Worm (Caenorhabditis elegans) whole organism, L4 larva: ENCODE data around the gene F40F9.3.
A peak's percentile ranks its signal among the peaks of the same experiment; 100 is the strongest.

ENCODE experiments used
- F10B5.3 ChIP-seq: sonication (generic microtip); optimal IDR thresholded peaks from 2 replicates; lab custom pipeline; 2016; ENCODE audit warnings: mild to moderate bottlenecking, missing genetic modification characterization, missing compliant biosample characterization
- F37D6.2 ChIP-seq: sonication (generic microtip); optimal IDR thresholded peaks from 2 replicates; lab custom pipeline; 2016; ENCODE audit warnings: mild to moderate bottlenecking, missing genetic modification characterization, missing compliant biosample characterization
- T20F7.1 ChIP-seq: fragments of 200-800 bp; sonication (Bioruptor generic); optimal IDR thresholded peaks from 2 replicates; lab custom pipeline; 2018; ENCODE audit warnings: mild to moderate bottlenecking, missing genetic modification characterization, missing compliant biosample characterization
- Y5F2A.4 ChIP-seq: fragments of 200-800 bp; sonication (Bioruptor generic); optimal IDR thresholded peaks from 2 replicates; lab custom pipeline; 2018; ENCODE audit warnings: mild to moderate bottlenecking, missing genetic modification characterization, missing compliant biosample characterization
- aha-1 ChIP-seq: fragments of 150-350 bp; peaks from one replicate; lab custom pipeline; 2014; ENCODE audit warnings: missing biosample characterization, missing genetic modification characterization
- ceh-32 ChIP-seq: sonication (generic microtip); optimal IDR thresholded peaks from 2 replicates; lab custom pipeline; 2016; ENCODE audit warnings: mild to moderate bottlenecking, missing genetic modification characterization, missing compliant biosample characterization; ENCODE audit not compliant: poor library complexity
- ceh-44 ChIP-seq: fragments of 200-800 bp; sonication (Bioruptor generic); IDR thresholded peaks from 2 replicates; pipeline ENCODE4 v1.3.6; 2022; ENCODE audit warnings: missing genetic modification reagents, missing genetic modification characterization, missing compliant biosample characterization
- ces-1 ChIP-seq: fragments of 150-350 bp; sonication (generic microtip); optimal IDR thresholded peaks from 4 replicates; lab custom pipeline; 2014; ENCODE audit warnings: missing biosample characterization, missing genetic modification reagents, missing genetic modification characterization
- cey-2 ChIP-seq: sonication (generic microtip); optimal IDR thresholded peaks from 3 replicates; lab custom pipeline; 2017; ENCODE audit warnings: missing genetic modification characterization, mild to moderate bottlenecking, missing compliant biosample characterization, antibody characterized with exemption, borderline replicate concordance; ENCODE audit not compliant: insufficient read depth
- daf-16 ChIP-seq, 3 experiments: sonication (generic microtip); optimal IDR thresholded peaks; 2 replicates each; lab custom pipeline; 2016 to 2017; ENCODE audit warnings: missing genetic modification characterization in 3 of 3, missing genetic modification reagents in 3 of 3, mild to moderate bottlenecking in 2 of 3, missing compliant biosample characterization in 2 of 3, missing biosample characterization in 1 of 3, moderate library complexity in 1 of 3
- daf-19 ChIP-seq: fragments of 200-800 bp; sonication (Bioruptor generic); conservative IDR thresholded peaks from 2 replicates; pipeline ENCODE4 v1.3.6; 2022; ENCODE audit warnings: missing genetic modification characterization, missing compliant biosample characterization
- dmd-6 ChIP-seq: fragments of 200-800 bp; sonication (Bioruptor generic); IDR thresholded peaks from 2 replicates; pipeline ENCODE4 v1.3.6; 2022; ENCODE audit warnings: missing genetic modification reagents, missing genetic modification characterization, missing compliant biosample characterization
- dmd-8 ChIP-seq: fragments of 200-800 bp; sonication (Bioruptor generic); IDR thresholded peaks from 2 replicates; pipeline ENCODE4 v1.3.6; 2022; ENCODE audit warnings: missing genetic modification characterization, missing compliant biosample characterization
- dpl-1 ChIP-seq: fragments of 150-350 bp; optimal IDR thresholded peaks from 2 replicates; lab custom pipeline; 2014; ENCODE audit warnings: missing biosample characterization, missing genetic modification reagents, missing genetic modification characterization
- duxl-1 ChIP-seq: sonication (generic microtip); optimal IDR thresholded peaks from 2 replicates; lab custom pipeline; 2016; ENCODE audit warnings: mild to moderate bottlenecking, missing genetic modification characterization, moderate library complexity, missing compliant biosample characterization; ENCODE audit not compliant: poor library complexity
- dve-1 ChIP-seq: sonication (generic microtip); optimal IDR thresholded peaks from 2 replicates; lab custom pipeline; 2017; ENCODE audit warnings: antibody characterized with exemption, mild to moderate bottlenecking, missing genetic modification characterization, missing compliant biosample characterization; ENCODE audit not compliant: insufficient read depth
- fkh-10 ChIP-seq: fragments of 150-350 bp; optimal IDR thresholded peaks from 2 replicates; lab custom pipeline; 2014; ENCODE audit warnings: missing biosample characterization, missing genetic modification reagents, missing genetic modification characterization
- fos-1 ChIP-seq: fragments of 150-350 bp; optimal IDR thresholded peaks from 2 replicates; lab custom pipeline; 2014; ENCODE audit warnings: missing biosample characterization, missing genetic modification characterization
- hif-1 ChIP-seq, 2 experiments: sonication (generic microtip); optimal IDR thresholded peaks; 2 replicates each; lab custom pipeline; 2016 to 2017; ENCODE audit warnings: missing compliant biosample characterization in 2 of 2, missing genetic modification characterization in 2 of 2, missing genetic modification reagents in 2 of 2, missing genotype in 2 of 2, mild to moderate bottlenecking in 1 of 2
- hlh-11 ChIP-seq: fragments of 200-800 bp; sonication (Bioruptor generic); optimal IDR thresholded peaks from 2 replicates; lab custom pipeline; 2018; ENCODE audit warnings: mild to moderate bottlenecking, missing genetic modification characterization, missing compliant biosample characterization
- hmg-1.1 ChIP-seq: fragments of 200-800 bp; sonication (Bioruptor generic); IDR thresholded peaks from 2 replicates; pipeline ENCODE4 v1.3.6; 2022; ENCODE audit warnings: missing genetic modification reagents, missing genetic modification characterization, missing compliant biosample characterization
- lim-7 ChIP-seq: fragments of 200-800 bp; sonication (Bioruptor generic); IDR thresholded peaks from 2 replicates; pipeline ENCODE4 v1.3.6; 2022; ENCODE audit warnings: missing genetic modification characterization, missing compliant biosample characterization
- lin-15B ChIP-seq: fragments of 150-350 bp; sonication (generic microtip); optimal IDR thresholded peaks from 3 replicates; lab custom pipeline; 2014; ENCODE audit warnings: missing biosample characterization, missing genetic modification characterization
- lin-38 ChIP-seq: fragments of 200-800 bp; sonication (Bioruptor generic); IDR thresholded peaks from 2 replicates; pipeline ENCODE4 v1.3.6; 2022; ENCODE audit warnings: missing genetic modification reagents, missing genetic modification characterization, missing compliant biosample characterization
- lin-39 ChIP-seq: fragments of 150-350 bp; optimal IDR thresholded peaks from 2 replicates; lab custom pipeline; 2014; ENCODE audit warnings: missing biosample characterization, missing genetic modification reagents, missing genetic modification characterization
- lsy-2 ChIP-seq, 2 experiments: fragments of 150-350 bp in 1 of 2; sonication (generic microtip) in 1 of 2; optimal IDR thresholded peaks; 2 replicates each; lab custom pipeline; 2014 to 2017; ENCODE audit warnings: missing biosample characterization in 2 of 2, missing genetic modification characterization in 2 of 2
- madf-5 ChIP-seq, 2 experiments: fragments of 200-800 bp; sonication (Bioruptor generic); IDR thresholded peaks; 2 replicates each; pipeline ENCODE4 v1.3.6; 2022; ENCODE audit warnings: missing compliant biosample characterization in 2 of 2, missing genetic modification characterization in 2 of 2
- mdl-1 ChIP-seq, 2 experiments: fragments of 150-350 bp in 1 of 2; sonication (generic microtip) in 1 of 2; optimal IDR thresholded peaks; 2 replicates each; lab custom pipeline; 2014 to 2017; ENCODE audit warnings: missing biosample characterization in 2 of 2, missing genetic modification characterization in 2 of 2
- mxl-2 ChIP-seq: fragments of 200-800 bp; sonication (Bioruptor generic); conservative IDR thresholded peaks from 2 replicates; pipeline ENCODE4 v1.3.6; 2022; ENCODE audit warnings: missing genetic modification reagents, missing genetic modification characterization, missing compliant biosample characterization
- mxl-3 ChIP-seq: fragments of 200-800 bp; sonication (Bioruptor generic); optimal IDR thresholded peaks from 2 replicates; lab custom pipeline; 2018; ENCODE audit warnings: mild to moderate bottlenecking, missing genetic modification characterization, missing compliant biosample characterization
- nhr-102 ChIP-seq: sonication (generic microtip); optimal IDR thresholded peaks from 2 replicates; lab custom pipeline; 2016; ENCODE audit warnings: mild to moderate bottlenecking, missing genetic modification characterization, moderate library complexity, missing compliant biosample characterization
- nhr-237 ChIP-seq: sonication (generic microtip); optimal IDR thresholded peaks from 2 replicates; lab custom pipeline; 2017; ENCODE audit warnings: missing biosample characterization, missing genetic modification characterization
- nhr-28 ChIP-seq: fragments of 150-350 bp; optimal IDR thresholded peaks from 2 replicates; lab custom pipeline; 2014; ENCODE audit warnings: missing biosample characterization, missing genetic modification characterization
- nhr-42 ChIP-seq: fragments of 200-800 bp; sonication (Bioruptor generic); IDR thresholded peaks from 2 replicates; pipeline ENCODE4 v1.3.6; 2022; ENCODE audit warnings: missing genetic modification characterization, missing compliant biosample characterization
- nhr-6 ChIP-seq: fragments of 150-350 bp; optimal IDR thresholded peaks from 2 replicates; lab custom pipeline; 2014; ENCODE audit warnings: missing biosample characterization, missing genetic modification characterization
- nhr-76 ChIP-seq: fragments of 150-350 bp; optimal IDR thresholded peaks from 2 replicates; lab custom pipeline; 2014; ENCODE audit warnings: missing biosample characterization, missing genetic modification characterization
- php-3 ChIP-seq: fragments of 200-800 bp; sonication (Bioruptor generic); IDR thresholded peaks from 2 replicates; pipeline ENCODE4 v1.3.6; 2022; ENCODE audit warnings: missing genetic modification reagents, missing genetic modification characterization, missing compliant biosample characterization
- pqm-1 ChIP-seq: sonication (generic microtip); optimal IDR thresholded peaks from 2 replicates; lab custom pipeline; 2017; ENCODE audit warnings: missing biosample characterization, missing genetic modification characterization
- skn-1 ChIP-seq: fragments of 150-350 bp; optimal IDR thresholded peaks from 2 replicates; lab custom pipeline; 2014; ENCODE audit warnings: missing biosample characterization, missing genetic modification characterization
- snpc-1.2 ChIP-seq: fragments of 200-800 bp; sonication (Bioruptor generic); IDR thresholded peaks from 2 replicates; pipeline ENCODE4 v1.3.6; 2022; ENCODE audit warnings: missing genetic modification reagents, missing genetic modification characterization, missing compliant biosample characterization
- spr-3 ChIP-seq: fragments of 200-800 bp; sonication (Bioruptor generic); optimal IDR thresholded peaks from 2 replicates; lab custom pipeline; 2018; ENCODE audit warnings: mild to moderate bottlenecking, missing genetic modification characterization, missing compliant biosample characterization
- tag-97 ChIP-seq: fragments of 200-800 bp; sonication (Bioruptor generic); IDR thresholded peaks from 2 replicates; pipeline ENCODE4 v1.3.6; 2022; ENCODE audit warnings: missing genetic modification characterization, missing compliant biosample characterization
- unc-39 ChIP-seq: sonication (generic microtip); optimal IDR thresholded peaks from 2 replicates; lab custom pipeline; 2017; ENCODE audit warnings: missing biosample characterization, missing genetic modification characterization
- zfp-2 ChIP-seq: sonication (generic microtip); optimal IDR thresholded peaks from 2 replicates; lab custom pipeline; 2016; ENCODE audit warnings: mild to moderate bottlenecking, missing genetic modification characterization, missing compliant biosample characterization
- zip-11 ChIP-seq: fragments of 200-800 bp; sonication (Bioruptor generic); IDR thresholded peaks from 2 replicates; pipeline ENCODE4 v1.3.6; 2022; ENCODE audit warnings: missing genetic modification characterization, missing compliant biosample characterization
- zip-2 ChIP-seq: fragments of 150-350 bp; optimal IDR thresholded peaks from 2 replicates; lab custom pipeline; 2014; ENCODE audit warnings: missing biosample characterization, missing genetic modification characterization
- ztf-7 ChIP-seq: fragments of 150-350 bp; optimal IDR thresholded peaks from 2 replicates; lab custom pipeline; 2014; ENCODE audit warnings: missing biosample characterization, missing genetic modification characterization

The F40F9.3 gene

DNA sequence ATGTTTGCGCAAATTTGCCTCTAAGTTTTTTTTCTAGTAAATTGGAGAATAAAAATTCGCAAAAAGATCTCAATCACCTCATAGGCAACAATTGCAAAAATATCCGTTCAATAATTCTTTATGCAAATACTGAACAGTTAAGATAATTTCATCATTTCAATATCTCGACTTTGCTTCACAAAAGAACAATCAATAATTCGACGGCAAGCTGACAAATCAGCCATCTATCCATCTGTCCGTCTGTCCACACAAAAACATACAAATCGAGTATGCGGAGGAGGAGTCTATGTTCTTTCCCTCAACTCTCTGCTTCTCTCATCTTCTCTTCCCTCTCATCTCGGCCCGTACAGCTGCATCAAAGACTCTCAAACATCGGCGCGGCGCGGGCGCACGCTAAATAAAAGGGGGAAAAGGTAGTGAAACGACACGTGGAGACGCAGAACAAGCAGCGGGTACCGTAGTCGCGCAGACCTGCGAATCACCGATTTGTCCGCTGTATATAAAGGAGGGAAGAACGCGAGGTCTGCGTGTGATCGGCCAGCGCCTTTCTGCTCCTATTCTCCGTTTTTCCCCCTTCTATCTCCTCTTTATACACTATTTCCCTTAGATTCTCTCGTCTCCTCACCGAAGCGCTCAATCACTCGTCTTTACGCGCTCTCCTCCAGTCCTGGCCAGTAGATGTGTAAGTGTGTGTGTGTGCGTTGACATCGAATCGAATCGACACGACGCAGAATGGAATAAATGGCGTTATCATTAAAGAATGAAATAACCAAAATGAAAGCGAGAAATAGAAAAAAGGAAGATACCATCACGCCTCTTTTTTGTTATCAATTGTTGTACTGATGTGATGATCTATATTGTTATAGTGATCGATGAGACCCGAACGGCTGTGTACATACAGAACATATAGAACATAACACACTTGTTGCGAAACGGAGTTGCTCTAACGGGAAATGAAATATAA is 16.0 kb downstream of the F40F9.3 start (continued):
- TF ChIP-seq lin-39 (tag; lab: Kevin White, UChicago) (no peak), F37D6.2 (tag; lab: Kevin White, UChicago) (peak; percentile 90), lin-15B (tag; lab: Kevin White, UChicago) (no peak), mdl-1 (tag; optimal IDR thresholded peaks at IDR 0.05; lab: Kevin White, UChicago) (peak; percentile 96 to 98), snpc-1.2 (GFP tag; lab: Robert Waterston, UW) (no peak), dmd-8 (GFP tag; lab: Robert Waterston, UW) (peak; percentile 68; the same call in 1 of the 2 replicates), ztf-7 (peak; percentile 42), daf-16 (GFP tag; optimal IDR thresholded peaks at IDR 0.05; lab: Kevin White, UChicago) (peak; percentile 41 to 55), daf-16 (tag; optimal IDR thresholded peaks at IDR 0.05; lab: Kevin White, UChicago) (peak; percentile 83), nhr-237 (tag; lab: Kevin White, UChicago) (peak; percentile 29), lsy-2 (tag; optimal IDR thresholded peaks at IDR 0.05; lab: Kevin White, UChicago) (peak; percentile 95 to 98), spr-3 (GFP tag; lab: Kevin White, UChicago) (peak; percentile 6), php-3 (GFP tag; lab: Robert Waterston, UW) (peak; percentile 47; the same call in 1 of the 2 replicates), fkh-10 (GFP tag; lab: Kevin White, UChicago) (peak; percentile 89), cey-2 (tag; lab: Kevin White, UChicago) (peak; percentile 76), madf-5 (GFP tag; IDR thresholded peaks at IDR 0.05; lab: Robert Waterston, UW) (0 out of 4 replicates have a peak, but pooled peaks of 1 of the 2 experiments have one; percentile 1), pqm-1 (tag; lab: Kevin White, UChicago) (peak; percentile 97), hlh-11 (tag; lab: Kevin White, UChicago) (peak; percentile 100), T20F7.1 (peak; percentile 82), zip-11 (GFP tag; lab: Robert Waterston, UW) (no peak), zip-2 (no peak), ceh-32 (no peak), ceh-44 (GFP tag; lab: Robert Waterston, UW) (peak; percentile 84; the same call in 1 of the 2 replicates), duxl-1 (peak; percentile 17), hmg-1.1 (GFP tag; lab: Robert Waterston, UW) (peak; percentile 93), skn-1 (tag; lab: Kevin White, UChicago) (no peak), zfp-2 (tag; lab: Kevin White, UChicago) (peak; percentile 77), Y5F2A.4 (peak; percentile 4), nhr-102 (tag; lab: Kevin White, UChicago) (peak; percentile 74), mxl-3 (GFP tag; lab: Kevin White, UChicago) (peak; percentile 99), fos-1 (peak; percentile 29), nhr-42 (peak; percentile 78; the same call in 1 of the 2 replicates), tag-97 (GFP tag; lab: Robert Waterston, UW) (no peak), daf-19 (GFP tag; lab: Robert Waterston, UW) (peak; percentile 61; the same call in 1 of the 2 replicates), aha-1 (tag; lab: Kevin White, UChicago) (peak; percentile 100), nhr-76 (tag; lab: Kevin White, UChicago) (peak; percentile 48), ces-1 (GFP tag; lab: Kevin White, UChicago) (peak; percentile 41), nhr-28 (tag; lab: Kevin White, UChicago) (peak; percentile 95), unc-39 (no peak), hif-1 (tag; optimal IDR thresholded peaks at IDR 0.05; lab: Kevin White, UChicago) (peak; percentile 61 to 93), F10B5.3 (tag; lab: Kevin White, UChicago) (peak; percentile 65), dve-1 (tag; lab: Kevin White, UChicago) (peak; percentile 96), lim-7 (GFP tag; lab: Robert Waterston, UW) (peak; percentile 40; the same call in 1 of the 2 replicates), mxl-2 (GFP tag; lab: Robert Waterston, UW) (0 out of 2 replicates have a peak, but pooled peaks have one; percentile 61), dpl-1 (GFP tag; lab: Kevin White, UChicago) (peak; percentile 64), nhr-6 (tag; lab: Kevin White, UChicago) (peak; percentile 78), dmd-6 (GFP tag; lab: Robert Waterston, UW) (peak; percentile 93), lin-38 (GFP tag; lab: Robert Waterston, UW) (peak; percentile 68)
